Worm (Caenorhabditis elegans) whole organism, early embryonic: ENCODE results near the gene ZK856.18.

Source experiments
- B0310.2 ChIP-seq: sonication (generic microtip); optimal IDR thresholded peaks from 2 replicates; lab custom pipeline; 2016; ENCODE audit warnings: mild to moderate bottlenecking, missing genetic modification characterization, missing compliant biosample characterization
- F13C5.2 ChIP-seq: sonication (generic microtip); optimal IDR thresholded peaks from 2 replicates; lab custom pipeline; 2017; ENCODE audit warnings: mild to moderate bottlenecking, missing genetic modification characterization, inconsistent platforms, missing compliant biosample characterization
- aly-1 ChIP-seq: sonication (generic microtip); optimal IDR thresholded peaks from 2 replicates; lab custom pipeline; 2016; ENCODE audit warnings: missing genetic modification characterization, missing compliant biosample characterization
- ama-1 ChIP-seq: fragments of 150-350 bp; optimal IDR thresholded peaks from 2 replicates; lab custom pipeline; 2014
- ceh-13 ChIP-seq: fragments of 200-800 bp; sonication (Bioruptor generic); optimal IDR thresholded peaks from 2 replicates; lab custom pipeline; 2018; ENCODE audit warnings: mild to moderate bottlenecking, missing genetic modification characterization, missing compliant biosample characterization
- ceh-36 ChIP-seq: sonication (generic microtip); optimal IDR thresholded peaks from 2 replicates; lab custom pipeline; 2016; ENCODE audit warnings: missing genetic modification characterization, inconsistent platforms, missing compliant biosample characterization
- ets-7 ChIP-seq: sonication (generic microtip); optimal IDR thresholded peaks from 2 replicates; lab custom pipeline; 2016; ENCODE audit warnings: missing genotype, missing genetic modification characterization, missing compliant biosample characterization
- flt-1 ChIP-seq: fragments of 200-800 bp; sonication (Bioruptor generic); IDR thresholded peaks from 2 replicates; pipeline ENCODE4 v1.3.6; 2022; ENCODE audit warnings: missing genetic modification characterization, missing compliant biosample characterization
- hmbx-1 ChIP-seq: sonication (generic microtip); optimal IDR thresholded peaks from 2 replicates; lab custom pipeline; 2016; ENCODE audit warnings: mild to moderate bottlenecking, missing genetic modification characterization, missing compliant biosample characterization
- hmg-4 ChIP-seq: fragments of 200-800 bp; sonication (Bioruptor generic); optimal IDR thresholded peaks from 2 replicates; lab custom pipeline; 2018; ENCODE audit warnings: mild to moderate bottlenecking, missing genetic modification characterization, missing compliant biosample characterization
- hnd-1 ChIP-seq: sonication (generic microtip); optimal IDR thresholded peaks from 2 replicates; lab custom pipeline; 2016; ENCODE audit warnings: missing genetic modification characterization, missing compliant biosample characterization
- pes-1 ChIP-seq: fragments of 200-800 bp; sonication (Bioruptor generic); IDR thresholded peaks from 2 replicates; pipeline ENCODE4 v1.3.6; 2022; ENCODE audit warnings: missing genetic modification reagents, missing genetic modification characterization, missing compliant biosample characterization
- scrt-1 ChIP-seq: fragments of 200-800 bp; sonication (Bioruptor generic); IDR thresholded peaks from 2 replicates; pipeline ENCODE4 v1.3.6; 2022; ENCODE audit warnings: missing genetic modification characterization, missing compliant biosample characterization
- sea-1 ChIP-seq: fragments of 200-800 bp; sonication (Bioruptor generic); conservative IDR thresholded peaks from 2 replicates; pipeline ENCODE4 v1.3.6; 2022; ENCODE audit warnings: missing genetic modification characterization, missing compliant biosample characterization
- tbx-11 ChIP-seq: fragments of 200-800 bp; sonication (Bioruptor generic); IDR thresholded peaks from 2 replicates; pipeline ENCODE4 v1.3.6; 2022; ENCODE audit warnings: missing genetic modification characterization, missing compliant biosample characterization
- tbx-37 ChIP-seq: fragments of 200-800 bp; sonication (Bioruptor generic); conservative IDR thresholded peaks from 2 replicates; pipeline ENCODE4 v1.3.6; 2022; ENCODE audit warnings: missing genetic modification reagents, missing genetic modification characterization, missing compliant biosample characterization
- tra-4 ChIP-seq: sonication (generic microtip); optimal IDR thresholded peaks from 2 replicates; lab custom pipeline; 2017; ENCODE audit warnings: missing genetic modification characterization, missing compliant biosample characterization

Gene ZK856.18

DNA sequence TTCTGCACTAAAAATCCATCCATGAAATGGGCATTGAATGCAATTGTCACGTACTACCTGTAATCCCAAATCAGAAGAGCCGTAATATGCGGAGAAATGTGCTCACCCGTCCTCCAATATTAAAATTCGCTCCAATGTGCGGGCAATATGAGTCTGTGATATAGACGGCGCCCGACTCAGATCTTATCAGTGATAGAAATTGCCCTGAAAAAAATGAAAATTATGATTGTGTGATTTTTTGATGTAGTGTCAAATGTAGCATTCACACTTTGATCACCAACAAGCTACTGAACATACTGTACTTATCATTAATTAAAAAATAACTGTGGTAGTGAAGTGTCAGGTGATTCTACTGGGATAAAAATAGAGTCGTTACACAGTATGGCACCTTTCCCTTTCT is 38.8 kb upstream of the ZK856.18 start:
- no peak for TF ChIP-seq sea-1

- no peak for TF ChIP-seq ceh-13 (GFP tag; lab: Kevin White, UChicago)
- no peak for TF ChIP-seq tbx-11 (GFP tag; lab: Robert Waterston, UW)
- TF ChIP-seq F13C5.2 (tag; lab: Kevin White, UChicago): no peak
- no peak for TF ChIP-seq ama-1 (lab: Kevin White, UChicago)
- no peak for TF ChIP-seq scrt-1 (GFP tag; lab: Robert Waterston, UW)
- TF ChIP-seq hnd-1 (tag; lab: Kevin White, UChicago): no peak
- TF ChIP-seq pes-1 (GFP tag; lab: Robert Waterston, UW): no peak
- TF ChIP-seq flt-1 (GFP tag; lab: Robert Waterston, UW): no peak
- no peak for TF ChIP-seq aly-1 (tag; lab: Kevin White, UChicago)
- no peak for TF ChIP-seq ets-7
These were observed 36.2 kb upstream of the ZK856.18 start, which contains the start of gene C12D8.20 for ce11 chrV:10222007-10222406. Gene C12D8.20, plus strand, starts transcription at chrV:10222307.

- no peak for TF ChIP-seq ets-7
- TF ChIP-seq hnd-1 (tag; lab: Kevin White, UChicago): no peak
- no peak for TF ChIP-seq ceh-13 (GFP tag; lab: Kevin White, UChicago)
- no peak for TF ChIP-seq ama-1 (lab: Kevin White, UChicago)
- no peak for TF ChIP-seq B0310.2 (tag; lab: Kevin White, UChicago)
- no peak for TF ChIP-seq hmg-4 (GFP tag; lab: Kevin White, UChicago)
- no peak for TF ChIP-seq F13C5.2 (tag; lab: Kevin White, UChicago)
- no peak for TF ChIP-seq hmbx-1
- no peak for TF ChIP-seq scrt-1 (GFP tag; lab: Robert Waterston, UW)
- no peak for TF ChIP-seq tbx-37 (GFP tag; lab: Robert Waterston, UW)
- no peak for TF ChIP-seq tbx-11 (GFP tag; lab: Robert Waterston, UW)
- TF ChIP-seq pes-1 (GFP tag; lab: Robert Waterston, UW): no peak
- TF ChIP-seq tra-4 (tag; lab: Kevin White, UChicago): no peak
- no peak for TF ChIP-seq flt-1 (GFP tag; lab: Robert Waterston, UW)
- TF ChIP-seq ceh-36 (tag; lab: Kevin White, UChicago): no peak
- TF ChIP-seq sea-1: no peak
- no peak for TF ChIP-seq aly-1 (tag; lab: Kevin White, UChicago)
These were observed 35.5 kb upstream of the ZK856.18 start, which contains the start of the genes fipr-5 and fipr-9 for ce11 chrV:10221317-10221716. Gene fipr-5, minus strand, starts transcription at chrV:10221417. Gene fipr-9, plus strand, starts transcription at chrV:10221662.

ce11 chrV:10220605-10221004 is 34.8 kb upstream of the ZK856.18 start, which contains the start of gene C12D8.13:
Gene C12D8.13, minus strand, starts transcription at chrV:10220705.
- TF ChIP-seq sea-1 (no peak), ceh-36 (tag; lab: Kevin White, UChicago) (no peak), aly-1 (tag; lab: Kevin White, UChicago) (no peak), B0310.2 (tag; lab: Kevin White, UChicago) (no peak), tra-4 (tag; lab: Kevin White, UChicago) (no peak), F13C5.2 (tag; lab: Kevin White, UChicago) (no peak), tbx-37 (GFP tag; lab: Robert Waterston, UW) (no peak), tbx-11 (GFP tag; lab: Robert Waterston, UW) (no peak), scrt-1 (GFP tag; lab: Robert Waterston, UW) (no peak), hnd-1 (tag; lab: Kevin White, UChicago) (no peak), hmbx-1 (no peak), ets-7 (no peak), flt-1 (GFP tag; lab: Robert Waterston, UW) (no peak)

DNA sequence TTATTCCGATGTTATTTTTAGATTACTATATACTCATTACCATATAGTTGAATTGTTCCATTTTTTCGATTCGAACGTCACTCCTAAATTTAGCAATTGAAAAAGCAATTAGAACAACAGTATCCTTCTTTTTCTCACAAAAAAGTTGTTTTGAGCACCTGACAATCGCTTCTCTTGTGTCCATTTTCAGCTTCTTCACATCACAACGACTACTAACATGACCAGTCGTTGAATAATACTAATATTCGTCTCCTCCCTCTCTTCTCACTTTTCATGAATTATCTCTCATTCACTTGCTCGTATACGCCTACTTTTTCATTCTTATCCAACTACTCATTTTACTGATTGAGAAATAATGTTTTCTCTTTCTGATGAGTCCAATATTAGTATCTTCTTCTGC is 30.9 kb upstream of the ZK856.18 start, which contains the start of gene ZK856.14:
Gene ZK856.14 (plus strand): TSS at position 301 of the 400 bp plus-strand sequence.
- TF ChIP-seq scrt-1 (GFP tag; lab: Robert Waterston, UW) (no peak), aly-1 (tag; lab: Kevin White, UChicago) (no peak), ama-1 (lab: Kevin White, UChicago) (no peak), ceh-13 (GFP tag; lab: Kevin White, UChicago) (no peak), hmbx-1 (no peak), ceh-36 (tag; lab: Kevin White, UChicago) (no peak), sea-1 (no peak), flt-1 (GFP tag; lab: Robert Waterston, UW) (no peak), tbx-11 (GFP tag; lab: Robert Waterston, UW) (no peak), hnd-1 (tag; lab: Kevin White, UChicago) (no peak), F13C5.2 (tag; lab: Kevin White, UChicago) (no peak), hmg-4 (GFP tag; lab: Kevin White, UChicago) (no peak), B0310.2 (tag; lab: Kevin White, UChicago) (no peak), ets-7 (no peak), tbx-37 (GFP tag; lab: Robert Waterston, UW) (no peak), tra-4 (tag; lab: Kevin White, UChicago) (no peak), pes-1 (GFP tag; lab: Robert Waterston, UW) (no peak)

- no peak for TF ChIP-seq scrt-1 (GFP tag; lab: Robert Waterston, UW)
- TF ChIP-seq hmg-4 (GFP tag; lab: Kevin White, UChicago): no peak
- no peak for TF ChIP-seq flt-1 (GFP tag; lab: Robert Waterston, UW)
- TF ChIP-seq ceh-36 (tag; lab: Kevin White, UChicago): no peak
- no peak for TF ChIP-seq ceh-13 (GFP tag; lab: Kevin White, UChicago)
- no peak for TF ChIP-seq tbx-11 (GFP tag; lab: Robert Waterston, UW)
- no peak for TF ChIP-seq B0310.2 (tag; lab: Kevin White, UChicago)
- TF ChIP-seq aly-1 (tag; lab: Kevin White, UChicago): no peak
- no peak for TF ChIP-seq F13C5.2 (tag; lab: Kevin White, UChicago)
- TF ChIP-seq ama-1 (lab: Kevin White, UChicago): no peak
- no peak for TF ChIP-seq tbx-37 (GFP tag; lab: Robert Waterston, UW)
These were observed 26.8 kb upstream of the ZK856.18 start, which contains the start of gene hpo-40 for ce11 chrV:10212627-10213026. Gene hpo-40, plus strand, starts transcription at chrV:10212927.

DNA sequence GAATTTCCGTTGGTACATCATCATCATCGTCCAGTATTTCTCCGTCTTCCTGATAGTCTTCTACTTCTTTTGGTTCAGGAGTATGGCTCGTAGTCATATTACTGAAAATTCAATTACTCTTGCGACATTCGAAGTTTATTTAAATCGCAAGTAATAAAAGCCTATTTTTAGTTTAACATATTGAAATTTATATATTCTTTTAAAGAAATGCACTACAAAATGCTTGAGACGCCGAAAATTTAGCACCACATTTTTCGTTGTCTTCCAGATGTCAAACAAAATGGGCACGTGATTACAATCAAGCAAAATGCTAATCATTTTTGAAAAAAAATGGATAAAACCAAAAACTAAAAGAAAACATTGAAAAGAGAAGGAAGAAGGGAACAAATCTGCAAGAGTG is 26.2 kb upstream of the ZK856.18 start, which contains the start of gene zhit-3:
Gene zhit-3 (minus strand): TSS at position 101 of the 400 bp plus-strand sequence.
- TF ChIP-seq tra-4 (tag; lab: Kevin White, UChicago): no peak
- TF ChIP-seq ceh-36 (tag; lab: Kevin White, UChicago): no peak
- TF ChIP-seq F13C5.2 (tag; lab: Kevin White, UChicago): no peak
- no peak for TF ChIP-seq scrt-1 (GFP tag; lab: Robert Waterston, UW)
- TF ChIP-seq ama-1 (lab: Kevin White, UChicago): no peak
- no peak for TF ChIP-seq tbx-37 (GFP tag; lab: Robert Waterston, UW)
- no peak for TF ChIP-seq hmbx-1
- TF ChIP-seq pes-1 (GFP tag; lab: Robert Waterston, UW): no peak
- no peak for TF ChIP-seq B0310.2 (tag; lab: Kevin White, UChicago)
- no peak for TF ChIP-seq tbx-11 (GFP tag; lab: Robert Waterston, UW)
- TF ChIP-seq hnd-1 (tag; lab: Kevin White, UChicago): no peak
- TF ChIP-seq flt-1 (GFP tag; lab: Robert Waterston, UW): no peak
- no peak for TF ChIP-seq aly-1 (tag; lab: Kevin White, UChicago)
- no peak for TF ChIP-seq ceh-13 (GFP tag; lab: Kevin White, UChicago)
- TF ChIP-seq ets-7: no peak
- no peak for TF ChIP-seq hmg-4 (GFP tag; lab: Kevin White, UChicago)
